Worm (Caenorhabditis elegans): ENCODE results near the gene C47D2.1.

The C47D2.1 gene

ce11 chrX:8214424-8215115 lies at the start of gene C47D2.1:
TSS of gene C47D2.1 (plus strand) at chrX:8215065.
- TF ChIP-seq sea-1 (GFP tag; conservative IDR thresholded peaks at IDR 0.05) (no peak), flt-1 (GFP tag; IDR thresholded peaks at IDR 0.05) (no peak), hmg-4 (GFP tag; optimal IDR thresholded peaks at IDR 0.05) (no peak)

- no peak for TF ChIP-seq sea-1 (GFP tag; conservative IDR thresholded peaks at IDR 0.05)
- TF ChIP-seq tra-4 (tag; optimal IDR thresholded peaks at IDR 0.05): no peak
- no peak for TF ChIP-seq ceh-13 (GFP tag; optimal IDR thresholded peaks at IDR 0.05)
- TF ChIP-seq B0310.2 (tag; optimal IDR thresholded peaks at IDR 0.05): no peak
- no peak for TF ChIP-seq ceh-36 (tag; optimal IDR thresholded peaks at IDR 0.05)
Measured at ce11 chrX:8169534-8169933, 45.3 kb upstream of the C47D2.1 start, which contains the start of gene C17H11.2. TSS of gene C17H11.2 (plus strand) at chrX:8169930.

- TF ChIP-seq scrt-1 (GFP tag; IDR thresholded peaks at IDR 0.05): no peak
- no peak for TF ChIP-seq ets-7 (tag; optimal IDR thresholded peaks at IDR 0.05)
- no peak for TF ChIP-seq ceh-13 (GFP tag; optimal IDR thresholded peaks at IDR 0.05)
- TF ChIP-seq flt-1 (GFP tag; IDR thresholded peaks at IDR 0.05): no peak
- TF ChIP-seq aly-1 (tag; optimal IDR thresholded peaks at IDR 0.05): no peak
- no peak for TF ChIP-seq tbx-37 (GFP tag; conservative IDR thresholded peaks at IDR 0.05)
- no peak for TF ChIP-seq ama-1 (optimal IDR thresholded peaks at IDR 0.05)
- TF ChIP-seq F13C5.2 (tag; optimal IDR thresholded peaks at IDR 0.05): no peak
- no peak for TF ChIP-seq tbx-11 (GFP tag; IDR thresholded peaks at IDR 0.05)
- TF ChIP-seq tra-4 (tag; optimal IDR thresholded peaks at IDR 0.05): no peak
- no peak for TF ChIP-seq hmbx-1 (tag; optimal IDR thresholded peaks at IDR 0.05)
- no peak for TF ChIP-seq B0310.2 (tag; optimal IDR thresholded peaks at IDR 0.05)
- no peak for TF ChIP-seq hnd-1 (tag; optimal IDR thresholded peaks at IDR 0.05)
- no peak for TF ChIP-seq ceh-36 (tag; optimal IDR thresholded peaks at IDR 0.05)
- no peak for TF ChIP-seq hmg-4 (GFP tag; optimal IDR thresholded peaks at IDR 0.05)
- TF ChIP-seq pes-1 (GFP tag; IDR thresholded peaks at IDR 0.05): no peak
- no peak for TF ChIP-seq sea-1 (GFP tag; conservative IDR thresholded peaks at IDR 0.05)
Measured at ce11 chrX:8173610-8174009, 41.3 kb upstream of the C47D2.1 start, which contains the start of gene C17H11.1. TSS of gene C17H11.1 (plus strand) at chrX:8173910.

- TF ChIP-seq scrt-1 (GFP tag; IDR thresholded peaks at IDR 0.05): peak; percentile 62; the same call in 1 of the 2 replicates
- TF ChIP-seq flt-1 (GFP tag; IDR thresholded peaks at IDR 0.05): 0 out of 2 replicates have a peak, but pooled peaks have one; percentile 13
- TF ChIP-seq sea-1 (GFP tag; conservative IDR thresholded peaks at IDR 0.05): peak; percentile 69
- TF ChIP-seq tbx-37 (GFP tag; conservative IDR thresholded peaks at IDR 0.05): peak; percentile 37; the same call in 1 of the 2 replicates
- TF ChIP-seq tbx-11 (GFP tag; IDR thresholded peaks at IDR 0.05): 0 out of 2 replicates have a peak, but pooled peaks have one; percentile 53
Measured at ce11 chrX:8181590-8182311, 33.1 kb upstream of the C47D2.1 start, which contains the start of gene C17H11.4. TSS of gene C17H11.4 (minus strand) at chrX:8181640.

- TF ChIP-seq hnd-1 (tag; optimal IDR thresholded peaks at IDR 0.05): no peak
- no peak for TF ChIP-seq ceh-13 (GFP tag; optimal IDR thresholded peaks at IDR 0.05)
- no peak for TF ChIP-seq F13C5.2 (tag; optimal IDR thresholded peaks at IDR 0.05)
- TF ChIP-seq aly-1 (tag; optimal IDR thresholded peaks at IDR 0.05): no peak
- TF ChIP-seq flt-1 (GFP tag; IDR thresholded peaks at IDR 0.05): no peak
- no peak for TF ChIP-seq scrt-1 (GFP tag; IDR thresholded peaks at IDR 0.05)
- TF ChIP-seq hmbx-1 (tag; optimal IDR thresholded peaks at IDR 0.05): no peak
- no peak for TF ChIP-seq B0310.2 (tag; optimal IDR thresholded peaks at IDR 0.05)
Measured at ce11 chrX:8185037-8185436, 29.8 kb upstream of the C47D2.1 start, which contains the start of gene C17H11.5. TSS of gene C17H11.5 (minus strand) at chrX:8185137.

ce11 chrX:8193213-8193612 lies 21.7 kb upstream of the C47D2.1 start:
- no peak for TF ChIP-seq ets-7 (tag; optimal IDR thresholded peaks at IDR 0.05)
- no peak for TF ChIP-seq tbx-11 (GFP tag; IDR thresholded peaks at IDR 0.05)
- no peak for TF ChIP-seq tbx-37 (GFP tag; conservative IDR thresholded peaks at IDR 0.05)
- no peak for TF ChIP-seq hmbx-1 (tag; optimal IDR thresholded peaks at IDR 0.05)
- TF ChIP-seq hnd-1 (tag; optimal IDR thresholded peaks at IDR 0.05): no peak
- no peak for TF ChIP-seq hmg-4 (GFP tag; optimal IDR thresholded peaks at IDR 0.05)
- TF ChIP-seq ceh-36 (tag; optimal IDR thresholded peaks at IDR 0.05): no peak
- TF ChIP-seq tra-4 (tag; optimal IDR thresholded peaks at IDR 0.05): no peak
- TF ChIP-seq flt-1 (GFP tag; IDR thresholded peaks at IDR 0.05): no peak
- TF ChIP-seq ceh-13 (GFP tag; optimal IDR thresholded peaks at IDR 0.05): no peak
- TF ChIP-seq scrt-1 (GFP tag; IDR thresholded peaks at IDR 0.05): no peak
- TF ChIP-seq pes-1 (GFP tag; IDR thresholded peaks at IDR 0.05): no peak
- TF ChIP-seq F13C5.2 (tag; optimal IDR thresholded peaks at IDR 0.05): no peak
- TF ChIP-seq aly-1 (tag; optimal IDR thresholded peaks at IDR 0.05): no peak
- TF ChIP-seq B0310.2 (tag; optimal IDR thresholded peaks at IDR 0.05): no peak
- no peak for TF ChIP-seq ama-1 (optimal IDR thresholded peaks at IDR 0.05)
- no peak for TF ChIP-seq sea-1 (GFP tag; conservative IDR thresholded peaks at IDR 0.05)

ce11 chrX:8200206-8200605 lies 14.7 kb upstream of the C47D2.1 start:
- TF ChIP-seq sea-1 (GFP tag; conservative IDR thresholded peaks at IDR 0.05): no peak
- TF ChIP-seq tbx-11 (GFP tag; IDR thresholded peaks at IDR 0.05): no peak
- TF ChIP-seq ceh-13 (GFP tag; optimal IDR thresholded peaks at IDR 0.05): no peak
- TF ChIP-seq tra-4 (tag; optimal IDR thresholded peaks at IDR 0.05): no peak
- no peak for TF ChIP-seq tbx-37 (GFP tag; conservative IDR thresholded peaks at IDR 0.05)
- no peak for TF ChIP-seq F13C5.2 (tag; optimal IDR thresholded peaks at IDR 0.05)
- TF ChIP-seq ama-1 (optimal IDR thresholded peaks at IDR 0.05): no peak
- no peak for TF ChIP-seq hmg-4 (GFP tag; optimal IDR thresholded peaks at IDR 0.05)
- TF ChIP-seq ceh-36 (tag; optimal IDR thresholded peaks at IDR 0.05): no peak
- TF ChIP-seq scrt-1 (GFP tag; IDR thresholded peaks at IDR 0.05): no peak
- TF ChIP-seq aly-1 (tag; optimal IDR thresholded peaks at IDR 0.05): no peak
- TF ChIP-seq hnd-1 (tag; optimal IDR thresholded peaks at IDR 0.05): no peak
